Fruit fly (Drosophila melanogaster) whole organism, larva: ENCODE measurements around the gene CG11267.

Experiments
- noc ChIP-seq: fragments of 200-800 bp; sonication (Bioruptor generic); optimal IDR thresholded peaks from 3 replicates; lab custom pipeline; 2019; ENCODE audit warnings: missing biosample characterization, mild to moderate bottlenecking, missing genetic modification characterization, moderate library complexity

CG11267 gene

dm6 chr3L:13015823-13016465 lies at the start of gene CG11267:
CG11267 (plus strand) TSS chr3L:13016050.
- TF ChIP-seq noc (tag; lab: Kevin White, UChicago): peak; percentile 42

dm6 chr3L:12967633-12968032 lies 48.2 kb upstream of the CG11267 start, which contains the start of gene Or69a:
Or69a (minus strand) TSS chr3L:12967733.
- TF ChIP-seq noc (tag; lab: Kevin White, UChicago): no peak

dm6 chr3L:12972259-12972658 lies 43.6 kb upstream of the CG11267 start, which contains the start of the genes CG10748 and CG10749:
CG10748 (minus strand) TSS chr3L:12972359.
CG10749 (plus strand) TSS chr3L:12972474.
- TF ChIP-seq noc (tag; lab: Kevin White, UChicago): no peak

dm6 chr3L:12994835-12995234 lies 21.0 kb upstream of the CG11267 start, which contains the start of gene CG11262:
CG11262 (plus strand) TSS chr3L:12995135.
- no peak for TF ChIP-seq noc (tag; lab: Kevin White, UChicago)

dm6 chr3L:13006490-13006889 lies 9.4 kb upstream of the CG11267 start, which contains the start of gene CG11263:
CG11263 (plus strand) TSS chr3L:13006817.
- TF ChIP-seq noc (tag; lab: Kevin White, UChicago): no peak

dm6 chr3L:13007946-13008462 lies 7.8 kb upstream of the CG11267 start:
- TF ChIP-seq noc (tag; lab: Kevin White, UChicago): no peak

dm6 chr3L:13011511-13011910 lies 4.3 kb upstream of the CG11267 start, which contains the start of gene Cul6:
Cul6 (minus strand) TSS chr3L:13011685.
- no peak for TF ChIP-seq noc (tag; lab: Kevin White, UChicago)

- TF ChIP-seq noc (tag; lab: Kevin White, UChicago): no peak
These were observed 1.2 kb upstream of the CG11267 start for dm6 chr3L:13014693-13015092.

dm6 chr3L:13015195-13015822 lies 541 bp upstream of the CG11267 start, which contains the start of gene MICAL-like:
MICAL-like (minus strand) TSS chr3L:13015332.
- no peak for TF ChIP-seq noc (tag; lab: Kevin White, UChicago)

dm6 chr3L:13017803-13018324 lies 2.0 kb downstream of the CG11267 start, which contains the start of the genes mRpL20 and Icmt:
mRpL20 (minus strand) TSS chr3L:13017867.
Icmt (plus strand) TSS chr3L:13018266.
- TF ChIP-seq noc (tag; lab: Kevin White, UChicago): peak; percentile 92

dm6 chr3L:13019249-13019956 lies 3.6 kb downstream of the CG11267 start:
- TF ChIP-seq noc (tag; lab: Kevin White, UChicago): peak; percentile 62

dm6 chr3L:13021727-13022126 lies 5.9 kb downstream of the CG11267 start:
- peak; percentile 77 for TF ChIP-seq noc (tag; lab: Kevin White, UChicago)

- TF ChIP-seq noc (tag; lab: Kevin White, UChicago): peak; percentile 16
These were observed 6.5 kb downstream of the CG11267 start, which contains the start of gene Adk2 for dm6 chr3L:13022160-13022853. Adk2 (minus strand) TSS chr3L:13022688.

- peak; percentile 36 for TF ChIP-seq noc (tag; lab: Kevin White, UChicago)
These were observed 7.2 kb downstream of the CG11267 start, which contains the start of gene RpS12 for dm6 chr3L:13022854-13023560. RpS12 (plus strand) TSS chr3L:13023352.
